Worm (Caenorhabditis elegans) whole organism, late embryonic: Measurements from ENCODE around the gene atg-13.

Experiments
- C38D4.7 ChIP-seq: fragments of 200-800 bp; sonication (Bioruptor generic); optimal IDR thresholded peaks from 2 replicates; lab custom pipeline; 2018; ENCODE audit warnings: mild to moderate bottlenecking, missing genetic modification characterization, moderate library complexity, missing compliant biosample characterization
- Y22D7AL.16 ChIP-seq: sonication (generic microtip); optimal IDR thresholded peaks from 2 replicates; lab custom pipeline; 2016; ENCODE audit warnings: missing genetic modification characterization, missing compliant biosample characterization
- che-1 ChIP-seq: sonication (generic microtip); optimal IDR thresholded peaks from 2 replicates; lab custom pipeline; 2016; ENCODE audit warnings: mild to moderate bottlenecking, missing genetic modification characterization, missing compliant biosample characterization
- elt-2 ChIP-seq: sonication (generic microtip); optimal IDR thresholded peaks from 2 replicates; lab custom pipeline; 2016; ENCODE audit warnings: missing genetic modification reagents, missing genetic modification characterization, missing compliant biosample characterization
- ets-4 ChIP-seq: sonication (generic microtip); optimal IDR thresholded peaks from 2 replicates; lab custom pipeline; 2016; ENCODE audit warnings: missing genetic modification characterization, missing compliant biosample characterization
- hlh-8 ChIP-seq: sonication (generic microtip); optimal IDR thresholded peaks from 2 replicates; lab custom pipeline; 2016; ENCODE audit warnings: missing genotype, missing genetic modification characterization, missing compliant biosample characterization
- lin-11 ChIP-seq: fragments of 200-800 bp; sonication (Bioruptor generic); optimal IDR thresholded peaks from 2 replicates; lab custom pipeline; 2018; ENCODE audit warnings: mild to moderate bottlenecking, missing genetic modification characterization, missing compliant biosample characterization
- pag-3 ChIP-seq: sonication (generic microtip); optimal IDR thresholded peaks from 2 replicates; lab custom pipeline; 2016; ENCODE audit warnings: missing compliant biosample characterization, missing genetic modification characterization, borderline replicate concordance
- pha-4 ChIP-seq: fragments of 150-350 bp; optimal IDR thresholded peaks from 2 replicates; lab custom pipeline; 2018; ENCODE audit warnings: missing biosample characterization, missing genetic modification reagents, missing genetic modification characterization
- ref-2 ChIP-seq: sonication (generic microtip); optimal IDR thresholded peaks from 2 replicates; lab custom pipeline; 2016; ENCODE audit warnings: missing genetic modification characterization, missing compliant biosample characterization
- rnt-1 ChIP-seq: sonication (generic microtip); optimal IDR thresholded peaks from 2 replicates; lab custom pipeline; 2016; ENCODE audit warnings: missing genetic modification characterization, missing compliant biosample characterization

DNA sequence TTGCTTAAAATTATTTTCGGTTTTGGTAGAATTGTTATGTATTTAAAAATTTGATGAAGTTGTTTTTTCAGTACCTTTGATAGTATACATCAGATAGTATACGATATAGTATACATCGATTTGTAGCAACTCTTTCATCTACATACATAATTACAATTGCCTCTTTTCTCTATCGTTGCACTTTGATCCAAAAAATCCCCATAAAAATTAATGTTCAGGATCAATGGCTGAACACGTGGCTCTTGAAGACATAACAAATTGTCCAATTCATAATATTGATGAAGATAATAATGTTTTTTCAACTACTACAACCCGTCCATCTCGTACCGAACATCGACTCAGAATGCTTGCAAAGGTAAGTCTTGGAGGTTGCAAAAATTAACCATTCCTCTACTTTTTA is 9.2 kb downstream of the atg-13 start, which contains the start of gene D2007.2:
- TF ChIP-seq lin-11 = no peak
- TF ChIP-seq elt-2 (tag; lab: Kevin White, UChicago) = no peak
- no peak for TF ChIP-seq ets-4 (tag; lab: Kevin White, UChicago)
- TF ChIP-seq rnt-1 (tag; lab: Kevin White, UChicago) = no peak
- TF ChIP-seq ref-2 (tag; lab: Kevin White, UChicago) = no peak
- no peak for TF ChIP-seq hlh-8 (tag; lab: Kevin White, UChicago)
- no peak for TF ChIP-seq C38D4.7
- TF ChIP-seq che-1 (tag; lab: Kevin White, UChicago) = no peak
- TF ChIP-seq Y22D7AL.16 = no peak
- TF ChIP-seq pha-4 (tag; lab: Kevin White, UChicago) = no peak
- no peak for TF ChIP-seq pag-3 (tag; lab: Kevin White, UChicago)
